Worm (Caenorhabditis elegans) whole organism, late embryonic: ENCODE measurements around the gene phat-7.

Source experiments
- C08G9.2 ChIP-seq: sonication (generic microtip); optimal IDR thresholded peaks from 2 replicates; lab custom pipeline; 2016; ENCODE audit warnings: mild to moderate bottlenecking, missing genetic modification characterization, moderate library complexity, missing compliant biosample characterization
- C38D4.7 ChIP-seq: fragments of 200-800 bp; sonication (Bioruptor generic); optimal IDR thresholded peaks from 2 replicates; lab custom pipeline; 2018; ENCODE audit warnings: mild to moderate bottlenecking, missing genetic modification characterization, moderate library complexity, missing compliant biosample characterization
- F13H6.1 ChIP-seq: sonication (generic microtip); optimal IDR thresholded peaks from 2 replicates; lab custom pipeline; 2016; ENCODE audit warnings: missing genetic modification characterization, missing compliant biosample characterization
- K09A11.1 ChIP-seq: sonication (generic microtip); optimal IDR thresholded peaks from 2 replicates; lab custom pipeline; 2017; ENCODE audit warnings: antibody characterized with exemption, mild to moderate bottlenecking, missing genetic modification characterization, missing compliant biosample characterization; ENCODE audit not compliant: insufficient read depth
- T23F11.4 ChIP-seq: fragments of 200-800 bp; sonication (Bioruptor generic); optimal IDR thresholded peaks from 2 replicates; lab custom pipeline; 2018; ENCODE audit warnings: mild to moderate bottlenecking, missing genetic modification characterization, missing compliant biosample characterization
- ahr-1 ChIP-seq: sonication (generic microtip); optimal IDR thresholded peaks from 2 replicates; lab custom pipeline; 2016; ENCODE audit warnings: missing genetic modification characterization, missing compliant biosample characterization
- ama-1 ChIP-seq: fragments of 150-350 bp; optimal IDR thresholded peaks from 2 replicates; lab custom pipeline; 2014
- ceh-18 ChIP-seq: sonication (generic microtip); optimal IDR thresholded peaks from 2 replicates; lab custom pipeline; 2016; ENCODE audit warnings: missing genetic modification characterization, missing compliant biosample characterization
- ceh-22 ChIP-seq: sonication (generic microtip); optimal IDR thresholded peaks from 2 replicates; lab custom pipeline; 2017; ENCODE audit warnings: missing biosample characterization, missing genetic modification characterization
- ceh-24 ChIP-seq: sonication (generic microtip); optimal IDR thresholded peaks from 2 replicates; lab custom pipeline; 2016; ENCODE audit warnings: mild to moderate bottlenecking, missing genetic modification characterization, missing compliant biosample characterization
- ceh-34 ChIP-seq: sonication (generic microtip); optimal IDR thresholded peaks from 2 replicates; lab custom pipeline; 2016; ENCODE audit warnings: mild to moderate bottlenecking, missing genetic modification characterization, missing compliant biosample characterization
- ceh-48 ChIP-seq: sonication (generic microtip); optimal IDR thresholded peaks from 2 replicates; lab custom pipeline; 2016; ENCODE audit warnings: missing genetic modification characterization, inconsistent platforms, missing compliant biosample characterization
- ceh-6 ChIP-seq: fragments of 200-800 bp; sonication (Bioruptor generic); optimal IDR thresholded peaks from 2 replicates; lab custom pipeline; 2018; ENCODE audit warnings: mild to moderate bottlenecking, missing genetic modification characterization, missing compliant biosample characterization
- che-1 ChIP-seq: sonication (generic microtip); optimal IDR thresholded peaks from 2 replicates; lab custom pipeline; 2016; ENCODE audit warnings: mild to moderate bottlenecking, missing genetic modification characterization, missing compliant biosample characterization
- dmd-4 ChIP-seq: sonication (generic microtip); optimal IDR thresholded peaks from 2 replicates; lab custom pipeline; 2016; ENCODE audit warnings: borderline replicate concordance, missing genetic modification characterization, missing compliant biosample characterization
- elt-2 ChIP-seq: sonication (generic microtip); optimal IDR thresholded peaks from 2 replicates; lab custom pipeline; 2016; ENCODE audit warnings: missing genetic modification reagents, missing genetic modification characterization, missing compliant biosample characterization
- ets-4 ChIP-seq: sonication (generic microtip); optimal IDR thresholded peaks from 2 replicates; lab custom pipeline; 2016; ENCODE audit warnings: missing genetic modification characterization, missing compliant biosample characterization
- eyg-1 ChIP-seq: sonication (generic microtip); optimal IDR thresholded peaks from 2 replicates; lab custom pipeline; 2016; ENCODE audit warnings: missing genotype, missing genetic modification characterization, missing compliant biosample characterization
- fkh-6 ChIP-seq: sonication (generic microtip); optimal IDR thresholded peaks from 2 replicates; lab custom pipeline; 2016; ENCODE audit warnings: missing genetic modification characterization, missing compliant biosample characterization
- gmeb-2 ChIP-seq: sonication (generic microtip); optimal IDR thresholded peaks from 2 replicates; lab custom pipeline; 2016; ENCODE audit warnings: missing genetic modification characterization, inconsistent platforms, missing compliant biosample characterization
- hlh-15 ChIP-seq: sonication (generic microtip); optimal IDR thresholded peaks from 2 replicates; lab custom pipeline; 2016; ENCODE audit warnings: missing genetic modification characterization, missing compliant biosample characterization
- hlh-30 ChIP-seq: sonication (generic microtip); optimal IDR thresholded peaks from 2 replicates; lab custom pipeline; 2017; ENCODE audit warnings: antibody characterized with exemption, missing genetic modification characterization, missing compliant biosample characterization; ENCODE audit not compliant: insufficient read depth
- hlh-6 ChIP-seq: sonication (generic microtip); optimal IDR thresholded peaks from 2 replicates; lab custom pipeline; 2016; ENCODE audit warnings: missing genotype, missing genetic modification characterization, missing compliant biosample characterization
- hlh-8 ChIP-seq: sonication (generic microtip); optimal IDR thresholded peaks from 2 replicates; lab custom pipeline; 2016; ENCODE audit warnings: missing genotype, missing genetic modification characterization, missing compliant biosample characterization
- lim-6 ChIP-seq: sonication (generic microtip); optimal IDR thresholded peaks from 2 replicates; lab custom pipeline; 2016; ENCODE audit warnings: missing genetic modification characterization, missing compliant biosample characterization
- lin-11 ChIP-seq: fragments of 200-800 bp; sonication (Bioruptor generic); optimal IDR thresholded peaks from 2 replicates; lab custom pipeline; 2018; ENCODE audit warnings: mild to moderate bottlenecking, missing genetic modification characterization, missing compliant biosample characterization
- madf-2 ChIP-seq: sonication (generic microtip); optimal IDR thresholded peaks from 2 replicates; lab custom pipeline; 2017; ENCODE audit warnings: missing genetic modification characterization, missing compliant biosample characterization
- nfya-1 ChIP-seq: sonication (generic microtip); optimal IDR thresholded peaks from 2 replicates; lab custom pipeline; 2017; ENCODE audit warnings: missing genetic modification characterization, mild to moderate bottlenecking, missing compliant biosample characterization, antibody characterized with exemption, moderate library complexity
- odd-2 ChIP-seq: sonication (generic microtip); optimal IDR thresholded peaks from 2 replicates; lab custom pipeline; 2017; ENCODE audit warnings: antibody characterized with exemption, mild to moderate bottlenecking, missing genetic modification characterization, missing compliant biosample characterization
- pha-4 ChIP-seq: fragments of 150-350 bp; optimal IDR thresholded peaks from 2 replicates; lab custom pipeline; 2018; ENCODE audit warnings: missing biosample characterization, missing genetic modification reagents, missing genetic modification characterization
- pqm-1 ChIP-seq: sonication (generic microtip); optimal IDR thresholded peaks from 2 replicates; lab custom pipeline; 2016; ENCODE audit warnings: missing genetic modification characterization, missing compliant biosample characterization
- pros-1 ChIP-seq: fragments of 150-350 bp; optimal IDR thresholded peaks from 2 replicates; lab custom pipeline; 2014; ENCODE audit warnings: missing biosample characterization, missing genetic modification reagents, missing genetic modification characterization
- sox-2 ChIP-seq: fragments of 200-800 bp; sonication (Bioruptor generic); IDR thresholded peaks from 2 replicates; pipeline ENCODE4 v1.3.6; 2022; ENCODE audit warnings: missing genetic modification reagents, missing genetic modification characterization, missing compliant biosample characterization
- ztf-16 ChIP-seq: sonication (generic microtip); optimal IDR thresholded peaks from 2 replicates; lab custom pipeline; 2017; ENCODE audit warnings: missing genetic modification characterization, missing compliant biosample characterization

The phat-7 gene

DNA sequence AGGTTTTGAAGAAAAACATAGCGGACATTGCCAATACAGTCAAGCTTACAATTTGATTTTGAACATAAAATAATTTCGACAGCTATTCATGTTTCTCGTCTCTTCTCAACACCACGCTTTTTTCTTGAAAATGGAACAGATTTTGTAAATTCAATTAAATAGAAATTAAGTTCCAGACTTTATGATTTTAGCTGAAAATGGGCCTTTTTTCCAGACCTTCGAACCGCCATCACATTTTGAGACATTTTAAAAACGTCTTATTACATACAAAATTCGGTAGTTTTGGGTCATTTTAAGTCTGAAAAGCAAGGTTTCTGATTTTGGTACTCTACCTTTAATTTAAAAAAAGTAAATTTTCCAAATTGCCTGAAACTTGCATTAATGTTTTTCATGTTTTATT is 8.1 kb upstream of the phat-7 start, which contains the start of gene C49G7.12:
Gene C49G7.12, plus strand, starts transcription at position 301 of the 400 bp plus-strand sequence.
- TF ChIP-seq elt-2 (tag; lab: Kevin White, UChicago) (no peak), ets-4 (no peak), lin-11 (no peak), ztf-16 (tag; lab: Kevin White, UChicago) (no peak), hlh-30 (tag; lab: Kevin White, UChicago) (no peak), fkh-6 (tag; lab: Kevin White, UChicago) (no peak), odd-2 (no peak), che-1 (tag; lab: Kevin White, UChicago) (no peak)

DNA sequence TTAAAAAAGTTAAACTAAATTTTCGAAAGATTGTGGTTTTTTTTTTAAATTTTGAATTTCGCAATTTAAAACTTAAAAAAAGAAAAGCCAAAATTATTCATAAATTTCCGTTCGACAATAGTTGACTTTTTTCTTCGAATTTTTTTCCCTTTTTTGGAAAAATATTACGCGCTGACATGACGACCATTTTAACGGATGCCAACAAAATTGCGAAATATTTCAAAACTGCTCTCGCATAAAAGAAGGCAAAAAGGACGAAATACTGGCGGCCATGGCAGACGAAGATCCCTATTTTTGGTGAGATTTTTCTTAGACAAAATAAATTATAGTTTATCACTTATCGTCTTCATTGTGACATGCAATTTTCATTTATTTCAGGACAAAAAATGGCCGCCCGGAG is 7.7 kb upstream of the phat-7 start:
- no peak for TF ChIP-seq ztf-16 (tag; lab: Kevin White, UChicago)
- TF ChIP-seq ceh-34: no peak
- TF ChIP-seq ama-1 (lab: Kevin White, UChicago): no peak
- no peak for TF ChIP-seq hlh-8 (tag; lab: Kevin White, UChicago)
- no peak for TF ChIP-seq eyg-1 (tag; lab: Kevin White, UChicago)
- no peak for TF ChIP-seq dmd-4 (tag; lab: Kevin White, UChicago)
- TF ChIP-seq hlh-15 (tag; lab: Kevin White, UChicago): no peak
- TF ChIP-seq nfya-1 (tag; lab: Kevin White, UChicago): no peak
- TF ChIP-seq pha-4 (tag; lab: Kevin White, UChicago): no peak
- no peak for TF ChIP-seq C38D4.7 (GFP tag; lab: Kevin White, UChicago)
- no peak for TF ChIP-seq sox-2 (GFP tag; lab: Robert Waterston, UW)
- no peak for TF ChIP-seq ceh-22 (tag; lab: Kevin White, UChicago)
- TF ChIP-seq ceh-48 (tag; lab: Kevin White, UChicago): no peak
- no peak for TF ChIP-seq pqm-1 (tag; lab: Kevin White, UChicago)
- TF ChIP-seq pros-1: no peak
- TF ChIP-seq ahr-1 (tag; lab: Kevin White, UChicago): no peak
- no peak for TF ChIP-seq gmeb-2 (tag; lab: Kevin White, UChicago)
- TF ChIP-seq ceh-24 (tag; lab: Kevin White, UChicago): no peak
- no peak for TF ChIP-seq ceh-6
- no peak for TF ChIP-seq odd-2
- TF ChIP-seq, all 69 proteins: peak for 0

DNA sequence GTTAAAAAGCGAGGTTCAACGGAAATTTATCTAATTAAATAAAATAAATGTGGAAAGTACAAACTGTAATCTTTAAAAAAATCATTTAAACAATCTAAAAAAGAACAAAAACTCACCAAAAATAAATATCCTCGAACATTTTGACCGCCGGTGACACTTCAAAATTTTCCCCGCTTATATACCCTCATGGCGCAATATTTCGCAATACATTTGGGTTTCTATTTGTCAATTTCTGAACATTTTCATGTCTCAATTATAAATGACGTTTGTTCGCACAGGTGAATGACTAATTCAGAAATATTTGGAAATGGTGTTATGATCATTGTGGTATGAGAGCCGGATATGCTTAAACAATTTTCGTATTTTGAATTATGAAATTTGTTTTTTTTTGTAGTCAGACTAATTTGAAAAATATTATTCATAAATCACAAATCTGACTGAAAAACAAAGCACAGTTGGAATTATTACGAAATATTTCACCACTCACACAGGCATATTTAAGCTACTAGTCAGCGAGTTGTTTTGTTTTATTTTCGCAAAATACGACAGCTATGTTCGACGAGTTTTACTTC is 4.3 kb upstream of the phat-7 start, which contains the start of the genes C49G7.10 and irg-2:
Gene C49G7.10, minus strand, starts transcription at position 169 of the 572 bp plus-strand sequence.
Gene irg-2, plus strand, starts transcription at position 329 of the 572 bp plus-strand sequence.
- TF ChIP-seq ceh-24 (tag; lab: Kevin White, UChicago) (no peak), pha-4 (tag; lab: Kevin White, UChicago) (no peak), hlh-30 (tag; lab: Kevin White, UChicago) (no peak), che-1 (tag; lab: Kevin White, UChicago) (no peak), ceh-48 (tag; lab: Kevin White, UChicago) (no peak), madf-2 (no peak), fkh-6 (tag; lab: Kevin White, UChicago) (no peak), pqm-1 (tag; lab: Kevin White, UChicago) (no peak), F13H6.1 (tag; lab: Kevin White, UChicago) (no peak), T23F11.4 (GFP tag; lab: Kevin White, UChicago) (no peak), C08G9.2 (tag; lab: Kevin White, UChicago) (no peak), hlh-6 (tag; lab: Kevin White, UChicago) (no peak), ceh-34 (no peak), ceh-18 (tag; lab: Kevin White, UChicago) (no peak), K09A11.1 (tag; lab: Kevin White, UChicago) (no peak)

DNA sequence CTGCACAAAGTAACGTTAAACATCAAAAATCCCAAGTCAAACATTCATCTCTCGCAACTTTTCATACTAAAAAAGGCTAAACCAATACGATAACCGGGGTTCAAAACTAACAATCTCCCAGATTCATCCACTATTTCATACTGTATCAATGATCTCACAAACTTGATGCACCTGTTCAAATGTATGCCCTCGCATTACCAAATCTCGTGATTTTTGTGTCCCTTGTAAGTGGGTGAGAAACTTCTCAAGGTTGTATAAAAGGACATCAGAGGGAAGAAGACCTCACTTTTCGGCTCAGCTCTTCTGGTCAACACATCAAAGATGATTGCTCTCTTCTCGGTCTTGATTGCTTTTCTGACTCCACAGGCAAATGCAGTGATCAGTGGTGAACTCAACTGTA is 2.6 kb upstream of the phat-7 start, which contains the start of gene phat-3:
Gene phat-3, plus strand, starts transcription at position 301 of the 400 bp plus-strand sequence.
- TF ChIP-seq C38D4.7 (GFP tag; lab: Kevin White, UChicago): no peak
- TF ChIP-seq ets-4: no peak
- TF ChIP-seq lim-6: no peak
- TF ChIP-seq hlh-30 (tag; lab: Kevin White, UChicago): no peak
- TF ChIP-seq hlh-6 (tag; lab: Kevin White, UChicago): no peak
